Fruit fly (Drosophila melanogaster) S2 (cell line): ENCODE results near the gene SNF4Agamma.

Experiments
- CG8478 ChIP-seq: fragments of >200 bp; optimal IDR thresholded peaks from 2 replicates; lab custom pipeline; 2018
- CTCF ChIP-seq, 2 experiments: fragments of >200 bp; optimal IDR thresholded peaks; 2 replicates each; lab custom pipeline; 2018

dm6 chr3R:21107907-21108591 lies 32.5 kb upstream of the SNF4Agamma start, which contains the start of the genes Sec15 and rtet:
- TF ChIP-seq CTCF (optimal IDR thresholded peaks at IDR 0.05; lab: Kevin White, UChicago) (no peak), CG8478 (lab: Kevin White, UChicago) (no peak)
